Fruit fly (Drosophila melanogaster) ovary, adult (tissue): ENCODE data around the gene CG17237.

Source experiments
- CG17801 ChIP-seq: fragments of 200-800 bp; optimal IDR thresholded peaks from 2 replicates; lab custom pipeline; 2019; ENCODE audit warnings: missing biosample characterization, mild to moderate bottlenecking, missing genetic modification characterization, moderate library complexity; ENCODE audit not compliant: partially characterized antibody

Gene CG17237

DNA sequence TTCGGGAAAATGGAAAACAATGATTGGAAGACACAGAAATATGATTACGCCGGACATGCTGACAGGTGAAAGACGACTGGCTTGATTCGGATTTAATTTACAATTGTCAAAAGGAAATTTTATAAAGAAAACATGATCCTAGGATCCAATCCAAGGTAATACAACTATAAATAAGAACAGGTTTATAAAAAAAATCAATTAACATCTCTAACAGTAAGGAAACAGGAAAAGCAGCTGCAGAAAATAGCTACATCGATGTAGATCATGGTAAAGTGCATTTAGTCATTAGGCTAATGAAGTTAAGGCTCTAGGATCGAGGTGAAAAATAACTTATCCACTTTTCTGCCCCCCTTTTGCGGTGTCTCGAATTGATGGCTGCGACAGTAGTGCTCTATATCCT is at the start of gene CG17237:
Gene CG17237 (minus strand): TSS at position 101 of the 400 bp plus-strand sequence.
- TF ChIP-seq CG17801 (GFP tag; lab: Kevin White, UChicago): no peak

DNA sequence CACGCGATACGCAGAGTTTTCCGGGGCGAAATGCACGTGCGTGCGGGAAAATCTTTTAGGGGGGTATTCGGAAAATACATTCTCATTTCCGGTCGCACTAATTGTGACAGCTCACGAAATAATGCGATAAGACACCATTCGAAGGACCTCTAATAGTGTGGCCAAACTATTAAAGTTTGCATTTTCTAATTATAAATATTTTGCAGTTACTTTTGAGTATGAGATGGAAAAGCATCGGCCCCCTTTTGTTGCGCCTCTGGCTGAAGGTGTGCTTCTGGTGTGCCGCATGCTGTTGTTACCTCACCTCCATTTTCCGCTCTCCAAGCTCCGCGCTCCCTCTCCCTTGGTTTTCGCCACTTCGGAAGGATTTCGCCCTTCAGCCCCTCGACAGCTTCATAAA is 24.9 kb upstream of the CG17237 start:
- TF ChIP-seq CG17801 (GFP tag; lab: Kevin White, UChicago): no peak

DNA sequence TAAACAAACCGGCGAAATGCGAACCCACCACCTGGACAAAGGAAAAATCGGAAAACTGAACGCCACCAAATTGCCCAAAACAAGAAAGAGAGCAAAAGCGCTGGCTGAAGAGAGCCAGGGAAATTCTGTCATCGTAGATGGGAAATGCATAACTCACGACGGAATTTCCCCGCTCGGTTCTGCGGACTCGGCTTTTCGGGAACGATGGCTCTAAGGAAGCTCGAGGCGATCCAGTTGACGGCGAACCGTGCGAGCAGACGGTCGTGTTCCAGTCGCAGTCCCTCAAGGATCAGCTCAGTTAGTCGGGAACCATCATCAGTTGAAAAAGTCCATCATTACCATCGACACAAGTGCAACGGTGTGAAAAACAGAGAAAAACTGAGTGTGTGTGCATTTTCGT is 22.2 kb upstream of the CG17237 start, which contains the start of gene eys:
Gene eys (plus strand): TSS at position 232 of the 400 bp plus-strand sequence.
- no peak for TF ChIP-seq CG17801 (GFP tag; lab: Kevin White, UChicago)

DNA sequence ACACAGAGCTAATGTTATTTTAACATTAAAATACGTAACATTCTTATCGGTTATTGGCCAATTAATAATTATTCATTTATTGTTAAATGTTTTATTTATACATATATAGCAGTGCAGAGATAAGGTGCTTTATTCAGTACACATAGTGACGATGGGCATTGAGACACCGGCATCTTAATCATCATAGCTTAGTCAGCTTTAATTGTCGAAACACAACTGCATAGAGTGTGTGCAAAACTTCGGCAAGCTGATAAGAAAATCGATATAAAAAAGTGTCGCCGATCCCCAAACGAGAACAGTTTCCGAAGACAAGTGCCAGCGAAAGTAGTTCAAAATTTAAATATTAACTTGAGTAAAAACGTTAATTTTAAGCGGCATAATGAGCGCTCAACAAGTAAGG is 18.4 kb upstream of the CG17237 start, which contains the start of gene CG16995:
Gene CG16995 (plus strand): TSS at position 301 of the 400 bp plus-strand sequence.
- TF ChIP-seq CG17801 (GFP tag; lab: Kevin White, UChicago): no peak

DNA sequence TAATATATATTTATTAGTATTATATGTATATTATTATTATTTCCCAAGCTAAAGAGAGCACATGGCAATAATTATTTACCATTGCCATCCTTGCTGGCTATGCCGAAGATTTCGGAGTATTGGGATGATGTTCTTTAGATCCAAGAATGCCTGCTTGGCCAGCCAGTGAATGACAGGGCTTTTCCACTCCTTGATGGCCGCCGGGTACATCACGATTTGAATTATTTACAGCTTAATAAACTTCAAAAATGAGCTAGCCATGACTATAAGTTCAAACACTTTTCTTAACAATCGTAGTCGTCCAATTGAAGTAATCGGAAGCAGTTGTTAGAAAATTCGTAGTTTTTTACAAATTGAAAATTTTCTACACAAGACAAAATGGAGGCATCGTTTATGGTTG is 10.6 kb upstream of the CG17237 start, which contains the start of gene CG31949:
Gene CG31949 (plus strand): TSS at position 301 of the 400 bp plus-strand sequence.
- no peak for TF ChIP-seq CG17801 (GFP tag; lab: Kevin White, UChicago)

DNA sequence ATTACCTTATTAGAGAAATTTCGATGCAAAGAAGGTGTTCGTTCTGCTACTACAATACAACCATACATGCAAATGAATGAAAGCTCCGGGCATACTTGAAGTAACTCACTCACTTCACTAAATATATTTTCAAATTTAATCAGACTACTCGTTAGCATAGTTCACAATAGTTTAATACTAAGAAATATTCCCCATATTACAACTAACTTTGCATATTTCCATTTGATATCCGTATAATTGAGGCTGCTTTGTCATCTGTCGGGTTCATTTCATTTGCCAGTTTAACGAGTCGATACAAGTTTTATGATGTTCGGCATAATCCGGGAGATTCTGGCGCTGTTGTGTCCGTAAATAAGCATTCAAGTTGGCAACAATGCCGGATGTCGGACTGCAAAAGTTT is 1.4 kb upstream of the CG17237 start, which contains the start of gene robl22E:
Gene robl22E (minus strand): TSS at position 101 of the 400 bp plus-strand sequence.
- TF ChIP-seq CG17801 (GFP tag; lab: Kevin White, UChicago): no peak

DNA sequence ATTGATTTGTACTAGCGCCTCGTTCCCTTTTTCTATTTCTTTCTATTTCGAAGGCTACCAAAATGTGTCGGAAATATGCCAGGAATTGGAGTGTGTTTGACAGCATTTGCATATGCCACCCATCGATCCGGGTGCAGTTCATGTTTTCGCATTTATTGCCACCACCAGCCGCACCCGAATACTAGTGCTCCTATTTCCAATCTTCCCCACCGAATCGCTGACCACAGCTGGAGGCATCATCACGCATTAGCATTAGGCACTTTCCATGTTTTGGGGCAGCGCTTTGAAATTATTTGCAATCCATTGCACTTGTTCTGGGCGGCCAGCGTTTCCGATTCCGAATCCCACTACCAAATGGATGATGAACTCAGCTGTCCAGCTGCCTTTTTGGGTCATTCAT is 1.4 kb downstream of the CG17237 start, which contains the start of gene CG42658:
Gene CG42658 (minus strand): TSS at position 101 of the 400 bp plus-strand sequence.
- TF ChIP-seq CG17801 (GFP tag; lab: Kevin White, UChicago): no peak

DNA sequence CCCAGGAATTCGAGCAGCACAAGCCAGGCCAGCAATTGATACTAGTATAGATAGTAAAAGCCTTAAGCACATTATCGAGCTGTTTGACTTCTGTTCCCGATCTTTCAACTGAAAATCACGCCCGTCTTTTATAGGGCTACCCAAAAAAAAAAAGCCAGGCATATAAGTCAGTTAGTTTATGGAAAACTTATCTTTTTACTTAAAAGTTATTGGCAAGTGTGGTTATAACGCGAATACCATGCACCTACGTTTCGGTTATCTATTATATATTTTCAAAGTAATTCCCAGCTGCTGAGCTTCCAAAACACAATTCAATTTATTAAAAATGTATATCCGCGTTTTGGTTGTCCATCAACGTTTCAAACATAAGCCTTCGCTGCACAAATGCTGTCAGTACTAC is 2.4 kb downstream of the CG17237 start, which contains the start of gene CG31681:
Gene CG31681 (minus strand): TSS at position 101 of the 400 bp plus-strand sequence.
- no peak for TF ChIP-seq CG17801 (GFP tag; lab: Kevin White, UChicago)

DNA sequence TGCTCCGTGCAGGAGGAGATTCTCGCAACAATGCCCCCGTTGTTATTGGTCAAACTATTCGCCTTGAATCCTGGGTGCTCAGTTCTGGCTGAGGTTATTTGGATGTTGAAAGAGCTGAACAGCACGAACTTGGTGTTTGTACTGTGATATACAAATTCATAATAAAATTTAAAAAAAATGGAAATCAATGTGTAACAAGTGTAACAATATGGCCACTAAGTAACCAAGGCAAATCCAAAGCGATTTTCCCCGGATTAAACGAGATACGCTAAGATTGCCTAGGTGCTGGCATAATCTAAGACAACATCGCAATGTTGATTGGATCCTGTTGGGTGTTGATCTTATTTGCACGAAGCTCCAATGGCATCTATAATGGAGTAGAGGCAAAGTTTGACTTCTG is 4.4 kb downstream of the CG17237 start, which contains the start of gene CG4271:
Gene CG4271 (plus strand): TSS at position 301 of the 400 bp plus-strand sequence.
- TF ChIP-seq CG17801 (GFP tag; lab: Kevin White, UChicago): no peak

DNA sequence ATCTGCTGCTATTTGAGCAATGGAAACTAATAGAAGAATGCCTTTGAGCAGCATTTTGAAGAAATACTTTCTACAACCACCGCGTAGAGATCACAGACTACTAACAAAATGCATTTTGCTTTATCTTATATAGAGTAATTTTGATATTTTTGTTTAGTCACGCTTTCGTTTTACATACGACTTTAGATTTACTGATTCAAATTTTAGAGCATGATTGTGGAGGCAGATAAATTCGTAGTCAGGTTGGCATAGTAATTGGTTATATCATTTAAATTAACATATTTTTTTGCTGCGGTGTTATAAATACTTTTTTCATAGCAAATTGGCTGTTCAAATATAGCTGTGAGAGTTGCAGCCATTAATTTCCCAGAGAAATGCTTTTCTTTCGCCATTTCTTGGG is 20.2 kb downstream of the CG17237 start, which contains the start of gene CG17242:
Gene CG17242 (minus strand): TSS at position 101 of the 400 bp plus-strand sequence.
- TF ChIP-seq CG17801 (GFP tag; lab: Kevin White, UChicago): no peak

DNA sequence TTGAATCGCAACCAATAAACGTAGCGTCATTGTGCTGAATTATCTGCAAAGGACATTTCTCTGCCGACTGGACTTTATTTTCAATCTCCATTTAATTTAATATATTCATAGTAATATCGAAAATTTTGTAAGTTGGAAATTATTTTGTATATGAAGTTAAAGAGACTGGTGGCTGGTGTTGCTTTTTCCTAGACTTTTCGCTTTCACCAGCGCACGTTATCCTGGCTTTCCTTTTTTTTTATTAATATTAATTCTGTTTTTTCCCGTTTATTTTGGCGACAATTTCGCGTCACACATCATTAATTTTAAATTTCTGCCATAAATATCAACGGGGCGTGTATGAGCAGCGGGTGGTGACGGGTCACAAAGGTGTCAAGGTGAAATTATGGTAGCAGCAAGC is 24.0 kb downstream of the CG17237 start, which contains the start of gene CG34049:
Gene CG34049 (minus strand): TSS at position 101 of the 400 bp plus-strand sequence.
- no peak for TF ChIP-seq CG17801 (GFP tag; lab: Kevin White, UChicago)

DNA sequence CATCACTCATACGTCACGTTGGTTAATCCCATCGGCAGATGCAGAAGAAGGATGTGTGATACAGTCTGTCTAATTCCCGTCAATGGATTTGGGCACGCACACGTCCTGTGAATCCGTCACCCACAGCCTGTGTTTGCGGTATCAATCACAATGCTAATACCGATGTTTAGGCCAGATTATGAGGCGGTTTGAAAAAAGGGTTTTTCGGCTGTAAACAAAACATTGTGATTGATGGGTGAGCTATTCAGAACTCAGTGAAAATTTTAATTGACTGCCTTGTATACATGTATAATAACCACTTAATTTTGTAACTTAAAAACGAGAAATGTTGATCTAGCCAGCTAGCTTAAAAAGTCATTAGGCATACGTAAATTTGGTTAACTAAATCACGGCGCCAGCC is 26.1 kb downstream of the CG17237 start, which contains the start of gene CG4270:
Gene CG4270 (plus strand): TSS at position 301 of the 400 bp plus-strand sequence.
- no peak for TF ChIP-seq CG17801 (GFP tag; lab: Kevin White, UChicago)

DNA sequence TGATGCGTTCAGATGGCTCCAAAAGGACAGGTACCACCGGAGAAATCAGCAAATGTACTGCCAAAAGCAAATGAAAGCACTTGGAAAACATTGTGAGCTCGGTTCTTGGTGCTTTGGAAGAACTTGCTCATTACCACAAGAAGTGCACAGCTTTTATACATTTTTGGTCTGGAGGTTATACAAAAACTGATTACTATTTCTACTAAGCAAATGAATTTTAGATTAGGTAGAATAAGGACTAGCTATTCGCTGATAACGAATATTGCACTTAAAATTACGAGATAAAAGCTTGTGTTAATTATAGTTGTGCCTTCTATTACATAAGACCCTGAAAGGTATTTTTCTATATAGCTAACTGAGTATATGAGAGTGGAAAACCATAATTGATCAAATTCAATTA is 34.3 kb downstream of the CG17237 start, which contains the start of gene Send1:
Gene Send1 (minus strand): TSS at position 101 of the 400 bp plus-strand sequence.
- no peak for TF ChIP-seq CG17801 (GFP tag; lab: Kevin White, UChicago)

DNA sequence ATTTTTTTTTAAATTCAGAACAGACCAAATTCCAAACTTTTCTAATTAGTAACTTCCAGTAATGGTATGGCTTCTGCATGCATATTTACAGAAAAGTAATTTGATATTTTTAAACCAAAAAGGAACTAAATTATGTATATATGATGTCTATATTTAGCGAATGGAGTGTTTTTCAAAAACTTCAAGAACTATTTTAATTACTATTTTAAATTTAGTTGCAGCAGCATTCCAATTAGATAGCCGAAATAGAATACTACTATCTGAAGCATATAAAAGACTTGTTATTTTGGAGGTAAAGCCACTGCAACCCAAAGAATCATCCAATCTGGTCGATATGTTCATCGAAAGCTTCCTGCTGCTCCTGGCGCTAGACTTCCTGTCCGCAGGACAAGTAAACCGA is 36.5 kb downstream of the CG17237 start, which contains the start of gene CG17234:
Gene CG17234 (plus strand): TSS at position 301 of the 400 bp plus-strand sequence.
- TF ChIP-seq CG17801 (GFP tag; lab: Kevin White, UChicago): no peak

DNA sequence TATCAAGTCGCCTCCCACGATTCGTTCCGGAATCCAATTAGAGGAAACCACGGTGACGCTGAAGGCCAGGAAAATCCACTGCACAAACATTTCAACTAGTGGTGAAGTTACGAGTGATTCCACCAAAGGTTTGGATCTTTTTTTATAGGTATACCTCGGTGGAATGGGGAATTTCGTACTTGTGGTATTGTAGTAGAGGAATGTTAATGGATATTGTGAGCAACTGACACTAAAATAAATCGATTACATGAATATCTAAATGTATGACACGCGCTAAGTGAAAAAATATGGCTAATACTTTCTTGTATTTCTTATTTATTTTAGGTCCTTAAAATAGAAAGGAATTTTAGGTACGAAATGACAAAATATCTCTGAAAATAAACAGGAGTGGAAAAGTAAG is 37.0 kb downstream of the CG17237 start, which contains the start of gene CG17239:
Gene CG17239 (minus strand): TSS at position 101 of the 400 bp plus-strand sequence.
- no peak for TF ChIP-seq CG17801 (GFP tag; lab: Kevin White, UChicago)

DNA sequence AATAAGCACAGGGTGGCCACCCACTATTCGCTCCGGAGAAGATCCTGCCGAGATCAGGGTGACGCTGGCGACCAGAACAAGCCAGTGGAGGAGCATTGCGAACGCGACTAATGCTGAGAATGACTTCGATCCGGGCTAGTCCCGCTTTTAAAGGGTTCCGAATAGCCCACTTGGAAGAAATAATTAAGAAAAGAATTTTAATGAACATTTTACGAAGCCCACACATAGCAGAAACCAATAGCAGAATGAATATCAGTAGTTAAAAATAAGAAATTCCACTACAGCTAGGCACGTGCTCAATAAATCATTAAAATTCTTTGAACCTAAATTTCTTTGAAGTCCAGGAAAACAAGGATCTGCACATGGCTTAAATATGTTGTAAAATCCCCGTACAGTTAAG is 38.0 kb downstream of the CG17237 start, which contains the start of gene Ser12:
Gene Ser12 (minus strand): TSS at position 101 of the 400 bp plus-strand sequence.
- no peak for TF ChIP-seq CG17801 (GFP tag; lab: Kevin White, UChicago)
